Fruit fly (Drosophila melanogaster) whole organism, embryonic: ENCODE data around the gene nst.
A peak's percentile ranks its signal among the peaks of the same experiment; 100 is the strongest.

ENCODE experiments used
- Atf3 ChIP-seq: fragments of 200-800 bp; sonication (Bioruptor generic); optimal IDR thresholded peaks from 3 replicates; lab custom pipeline; 2016; ENCODE audit warnings: missing biosample characterization, missing genetic modification characterization
- Atf6 ChIP-seq: fragments of 200-800 bp; sonication (Bioruptor generic); IDR thresholded peaks from 2 replicates; pipeline ENCODE4 v1.3.6; 2022; ENCODE audit warnings: missing biosample characterization, missing genetic modification characterization
- Bgb ChIP-seq: fragments of 200-800 bp; sonication (Bioruptor generic); IDR thresholded peaks from 2 replicates; pipeline ENCODE4 v1.3.6; 2022; ENCODE audit warnings: missing biosample characterization, missing genetic modification characterization; ENCODE audit not compliant: partially characterized antibody
- Bteb2 ChIP-seq: fragments of 200-800 bp; sonication (Bioruptor generic); optimal IDR thresholded peaks from 2 replicates; lab custom pipeline; 2016; ENCODE audit warnings: missing biosample characterization, missing genetic modification characterization
- CG1024 ChIP-seq: fragments of 200-800 bp; sonication (Bioruptor generic); IDR thresholded peaks from 2 replicates; pipeline ENCODE4 v1.3.6; 2022; ENCODE audit warnings: missing biosample characterization, missing genetic modification characterization
- CG11504 ChIP-seq: fragments of 200-800 bp; sonication (Bioruptor generic); optimal IDR thresholded peaks from 3 replicates; lab custom pipeline; 2019; ENCODE audit warnings: missing biosample characterization, mild to moderate bottlenecking, missing genetic modification characterization, moderate library complexity
- CG13624 ChIP-seq: fragments of 200-800 bp; sonication (Bioruptor generic); optimal IDR thresholded peaks from 2 replicates; lab custom pipeline; 2016; ENCODE audit warnings: missing biosample characterization, missing genetic modification characterization
- CG1529 ChIP-seq: fragments of 200-800 bp; sonication (Bioruptor generic); optimal IDR thresholded peaks from 3 replicates; lab custom pipeline; 2018; ENCODE audit warnings: missing biosample characterization, missing genetic modification characterization
- CG15601 ChIP-seq: fragments of 200-800 bp; sonication (Bioruptor generic); optimal IDR thresholded peaks from 3 replicates; lab custom pipeline; 2019; ENCODE audit warnings: missing biosample characterization, mild to moderate bottlenecking, missing genetic modification characterization, moderate library complexity
- CG1602 ChIP-seq: fragments of 200-800 bp; sonication (Bioruptor generic); optimal IDR thresholded peaks from 3 replicates; lab custom pipeline; 2016; ENCODE audit warnings: missing biosample characterization, missing genetic modification characterization
- CG16813 ChIP-seq: fragments of 200-800 bp; sonication (Bioruptor generic); IDR thresholded peaks from 3 replicates; pipeline ENCODE4 v1.3.6; 2022; ENCODE audit warnings: missing biosample characterization, missing genetic modification characterization; ENCODE audit not compliant: partially characterized antibody
- CG16815 ChIP-seq: fragments of 200-800 bp; sonication (Bioruptor generic); optimal IDR thresholded peaks from 3 replicates; lab custom pipeline; 2017; ENCODE audit warnings: missing biosample characterization, mild to moderate bottlenecking, missing genetic modification characterization
- CG2199 ChIP-seq: fragments of 200-800 bp; sonication (Bioruptor generic); IDR thresholded peaks from 3 replicates; pipeline ENCODE4 v1.3.6; 2022; ENCODE audit warnings: missing biosample characterization, missing genetic modification characterization
- CG31365 ChIP-seq: fragments of 200-800 bp; sonication (Bioruptor generic); optimal IDR thresholded peaks from 2 replicates; lab custom pipeline; 2018; ENCODE audit warnings: missing biosample characterization, mild to moderate bottlenecking, missing genetic modification characterization
- CG31388 ChIP-seq: fragments of 200-800 bp; sonication (Bioruptor generic); optimal IDR thresholded peaks from 2 replicates; lab custom pipeline; 2016; ENCODE audit warnings: missing biosample characterization, missing genetic modification characterization
- CG42726 ChIP-seq: fragments of 200-800 bp; sonication (Bioruptor generic); IDR thresholded peaks from 2 replicates; pipeline ENCODE4 v1.3.6; 2022; ENCODE audit warnings: missing biosample characterization, missing genetic modification characterization; ENCODE audit not compliant: partially characterized antibody
- CG6654 ChIP-seq: fragments of 200-800 bp; sonication (Bioruptor generic); optimal IDR thresholded peaks from 2 replicates; lab custom pipeline; 2017; ENCODE audit warnings: missing biosample characterization, mild to moderate bottlenecking, missing genetic modification characterization
- CG6765 ChIP-seq: fragments of 200-800 bp; sonication (Bioruptor generic); optimal IDR thresholded peaks from 3 replicates; lab custom pipeline; 2017; ENCODE audit warnings: missing biosample characterization, mild to moderate bottlenecking, missing genetic modification characterization
- CG6813 ChIP-seq: fragments of 200-800 bp; sonication (Bioruptor generic); optimal IDR thresholded peaks from 2 replicates; lab custom pipeline; 2017; ENCODE audit warnings: missing biosample characterization, missing genetic modification characterization, mild to moderate bottlenecking, moderate library complexity, missing genetic modification reagents
- CG7786 ChIP-seq: fragments of 200-800 bp; sonication (Bioruptor generic); optimal IDR thresholded peaks from 2 replicates; lab custom pipeline; 2016; ENCODE audit warnings: missing biosample characterization, missing genetic modification characterization
- CG8478 ChIP-seq: fragments of >200 bp; optimal IDR thresholded peaks from 2 replicates; lab custom pipeline; 2018
- CG9437 ChIP-seq: fragments of 200-800 bp; sonication (Bioruptor generic); optimal IDR thresholded peaks from 2 replicates; lab custom pipeline; 2018; ENCODE audit warnings: missing biosample characterization, mild to moderate bottlenecking, missing genetic modification characterization
- Dek ChIP-seq: fragments of 200-800 bp; sonication (Bioruptor generic); optimal IDR thresholded peaks from 3 replicates; lab custom pipeline; 2019; ENCODE audit warnings: missing biosample characterization, mild to moderate bottlenecking, missing genetic modification characterization, moderate library complexity
- Doc2 ChIP-seq: fragments of 200-800 bp; sonication (Bioruptor generic); IDR thresholded peaks from 2 replicates; pipeline ENCODE4 v1.3.6; 2022; ENCODE audit warnings: missing biosample characterization, missing genetic modification characterization
- HHEX ChIP-seq: fragments of 200-800 bp; sonication (Bioruptor generic); optimal IDR thresholded peaks from 3 replicates; lab custom pipeline; 2017; ENCODE audit warnings: missing biosample characterization, mild to moderate bottlenecking, missing genetic modification characterization, missing genetic modification reagents
- HmgZ ChIP-seq: fragments of 200-800 bp; sonication (Bioruptor generic); optimal IDR thresholded peaks from 2 replicates; lab custom pipeline; 2018; ENCODE audit warnings: missing biosample characterization, mild to moderate bottlenecking, missing genetic modification characterization
- Hr78 ChIP-seq, 2 experiments: fragments of 200-800 bp in 1 of 2; fragments of >200 bp in 1 of 2; sonication (Bioruptor generic) in 1 of 2; optimal IDR thresholded peaks; 2 replicates each; lab custom pipeline; 2017 to 2019; ENCODE audit warnings: missing biosample characterization in 2 of 2, missing genetic modification characterization in 2 of 2, mild to moderate bottlenecking in 1 of 2, moderate library complexity in 1 of 2
- MBD-R2 ChIP-seq: fragments of 200-800 bp; sonication (Bioruptor generic); IDR thresholded peaks from 2 replicates; pipeline ENCODE4 v1.3.6; 2022; ENCODE audit warnings: missing biosample characterization, missing genetic modification characterization
- MTF-1 ChIP-seq: fragments of 200-800 bp; sonication (Bioruptor generic); optimal IDR thresholded peaks from 2 replicates; lab custom pipeline; 2018; ENCODE audit warnings: missing biosample characterization, mild to moderate bottlenecking, missing genetic modification characterization, borderline replicate concordance
- NFAT ChIP-seq: fragments of 200-800 bp; sonication (Bioruptor generic); IDR thresholded peaks from 2 replicates; pipeline ENCODE4 v1.3.6; 2022; ENCODE audit warnings: missing biosample characterization, missing genetic modification characterization
- NfI ChIP-seq: fragments of 200-800 bp; sonication (Bioruptor generic); optimal IDR thresholded peaks from 3 replicates; lab custom pipeline; 2018; ENCODE audit warnings: missing biosample characterization, mild to moderate bottlenecking, missing genetic modification characterization, moderate library complexity
- Scr ChIP-seq: fragments of 200-800 bp; sonication (Bioruptor generic); IDR thresholded peaks from 2 replicates; pipeline ENCODE4 v1.3.6; 2022; ENCODE audit warnings: missing biosample characterization, missing genetic modification characterization; ENCODE audit not compliant: partially characterized antibody
- ac ChIP-seq: fragments of 200-800 bp; sonication (Bioruptor generic); optimal IDR thresholded peaks from 3 replicates; lab custom pipeline; 2017; ENCODE audit warnings: missing biosample characterization, mild to moderate bottlenecking, missing genetic modification characterization
- cas ChIP-seq: fragments of 200-800 bp; sonication (Bioruptor generic); IDR thresholded peaks from 2 replicates; pipeline ENCODE4 v1.3.6; 2022; ENCODE audit warnings: missing biosample characterization, missing genetic modification characterization
- chinmo ChIP-seq: fragments of 200-800 bp; sonication (Bioruptor generic); IDR thresholded peaks from 4 replicates; pipeline ENCODE4 v1.3.6; 2022; ENCODE audit warnings: missing biosample characterization, missing genetic modification characterization; ENCODE audit not compliant: partially characterized antibody
- dysf ChIP-seq: fragments of 200-800 bp; sonication (Bioruptor generic); IDR thresholded peaks from 3 replicates; pipeline ENCODE4 v1.3.6; 2022; ENCODE audit warnings: missing biosample characterization, missing genetic modification characterization
- en ChIP-seq: fragments of 200-800 bp; sonication (Bioruptor generic); optimal IDR thresholded peaks from 2 replicates; lab custom pipeline; 2016; ENCODE audit warnings: missing biosample characterization, missing genetic modification characterization
- fd3F ChIP-seq: fragments of 200-800 bp; sonication (Bioruptor generic); optimal IDR thresholded peaks from 2 replicates; lab custom pipeline; 2018; ENCODE audit warnings: missing biosample characterization, mild to moderate bottlenecking, missing genetic modification characterization, moderate library complexity
- grn ChIP-seq: fragments of 200-800 bp; sonication (Bioruptor generic); optimal IDR thresholded peaks from 3 replicates; lab custom pipeline; 2017; ENCODE audit warnings: missing biosample characterization, missing genetic modification characterization
- gro ChIP-seq: fragments of 200-800 bp; sonication (Bioruptor generic); optimal IDR thresholded peaks from 2 replicates; lab custom pipeline; 2016; ENCODE audit warnings: missing biosample characterization, missing genetic modification characterization
- maf-S ChIP-seq: fragments of 200-800 bp; sonication (Bioruptor generic); optimal IDR thresholded peaks from 2 replicates; lab custom pipeline; 2016; ENCODE audit warnings: missing biosample characterization, missing genetic modification characterization
- mirr ChIP-seq: fragments of 200-800 bp; sonication (Bioruptor generic); optimal IDR thresholded peaks from 3 replicates; lab custom pipeline; 2018; ENCODE audit warnings: missing biosample characterization, mild to moderate bottlenecking, missing genetic modification characterization
- nerfin-1 ChIP-seq: fragments of 200-800 bp; sonication (Bioruptor generic); optimal IDR thresholded peaks from 3 replicates; lab custom pipeline; 2019; ENCODE audit warnings: missing biosample characterization, mild to moderate bottlenecking, missing genetic modification characterization, moderate library complexity
- pros ChIP-seq: fragments of 200-800 bp; sonication (Bioruptor generic); optimal IDR thresholded peaks from 3 replicates; lab custom pipeline; 2019; ENCODE audit warnings: missing biosample characterization, mild to moderate bottlenecking, missing genetic modification characterization, moderate library complexity
- repo ChIP-seq: fragments of 200-800 bp; sonication (Bioruptor generic); optimal IDR thresholded peaks from 2 replicates; lab custom pipeline; 2016; ENCODE audit warnings: missing biosample characterization, missing genetic modification characterization
- sens ChIP-seq: fragments of 200-800 bp; sonication (Bioruptor generic); peaks from one replicate; lab custom pipeline; 2016; ENCODE audit warnings: missing biosample characterization, missing genetic modification characterization
- sisA ChIP-seq: fragments of 200-800 bp; sonication (Bioruptor generic); IDR thresholded peaks from 2 replicates; pipeline ENCODE4 v1.3.6; 2022; ENCODE audit warnings: missing biosample characterization, missing genetic modification characterization
- slbo ChIP-seq: fragments of 200-800 bp; sonication (Bioruptor generic); IDR thresholded peaks from 2 replicates; pipeline ENCODE4 v1.3.6; 2022; ENCODE audit warnings: missing biosample characterization, missing genetic modification characterization
- ssp ChIP-seq: fragments of 200-800 bp; sonication (Bioruptor generic); IDR thresholded peaks from 2 replicates; pipeline ENCODE4 v1.3.6; 2022; ENCODE audit warnings: missing biosample characterization, missing genetic modification characterization
- tgo ChIP-seq: fragments of 200-800 bp; sonication (Bioruptor generic); IDR thresholded peaks from 3 replicates; pipeline ENCODE4 v1.3.6; 2022; ENCODE audit warnings: missing biosample characterization, missing genetic modification characterization
- usp ChIP-seq: fragments of >200 bp; optimal IDR thresholded peaks from 2 replicates; lab custom pipeline; 2017; ENCODE audit warnings: missing biosample characterization, missing genetic modification characterization

The nst gene

DNA sequence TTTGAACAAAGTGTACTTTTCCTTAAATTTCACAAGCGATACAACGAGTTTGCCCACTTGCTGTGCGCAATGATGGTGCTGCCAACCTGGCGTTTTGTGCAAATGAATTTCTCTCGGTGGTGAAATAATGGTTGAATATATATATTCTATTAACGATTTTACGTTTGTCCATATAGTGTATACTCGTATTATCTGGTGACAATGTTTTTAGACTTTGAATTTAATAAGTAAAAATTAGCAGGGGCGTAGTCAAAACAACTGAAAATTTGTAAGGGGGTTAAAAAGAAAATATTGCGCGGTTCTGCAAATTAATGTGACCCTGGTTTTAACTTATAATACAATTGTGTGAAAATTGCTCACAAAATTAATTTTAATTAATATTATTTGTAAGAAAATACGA is 6.0 kb downstream of the nst start, which contains the start of the genes ver and Gcn5 (continued):
- TF ChIP-seq MBD-R2 (GFP tag; lab: Robert Waterston, UW) (peak; percentile 87), chinmo (no peak), ac (peak; percentile 20), Bteb2 (peak; percentile 85), nerfin-1 (tag; lab: Kevin White, UChicago) (peak; percentile 82), mirr (GFP tag; lab: Kevin White, UChicago) (peak; percentile 77), tgo (peak; percentile 94), dysf (GFP tag; lab: Robert Waterston, UW) (peak; percentile 95), CG7786 (GFP tag; lab: Kevin White, UChicago) (peak; percentile 80), CG6813 (peak; percentile 83), CG15601 (peak; percentile 87), fd3F (GFP tag; lab: Kevin White, UChicago) (peak; percentile 92), ssp (peak; percentile 86), slbo (GFP tag; lab: Robert Waterston, UW) (peak; percentile 95), CG1602 (GFP tag; lab: Kevin White, UChicago) (peak; percentile 92), CG1529 (GFP tag; lab: Kevin White, UChicago) (peak; percentile 84), sisA (peak; percentile 92), Hr78 (GFP tag; optimal IDR thresholded peaks at IDR 0.05; lab: Kevin White, UChicago) (no peak), CG6765 (GFP tag; lab: Kevin White, UChicago) (peak; percentile 74), NfI (GFP tag; lab: Kevin White, UChicago) (peak; percentile 93), usp (GFP tag; lab: Kevin White, UChicago) (no peak), grn (GFP tag; lab: Kevin White, UChicago) (no peak), CG8478 (no peak), en (GFP tag; lab: Kevin White, UChicago) (peak; percentile 7), Bgb (GFP tag; lab: Robert Waterston, UW) (no peak), CG16813 (GFP tag; lab: Robert Waterston, UW) (no peak), CG11504 (tag; lab: Kevin White, UChicago) (peak; percentile 92), CG1024 (GFP tag; lab: Robert Waterston, UW) (peak; percentile 90), CG2199 (GFP tag; lab: Robert Waterston, UW) (0 out of 3 replicates have a peak, but pooled peaks have one; percentile 77), HmgZ (tag; lab: Kevin White, UChicago) (peak; percentile 93), MTF-1 (peak; percentile 71), gro (peak; percentile 56), CG13624 (GFP tag; lab: Kevin White, UChicago) (peak; percentile 85), Atf3 (GFP tag; lab: Kevin White, UChicago) (peak; percentile 65), cas (GFP tag; lab: Robert Waterston, UW) (peak; percentile 77), Doc2 (GFP tag; lab: Robert Waterston, UW) (peak; percentile 53; the same call in 1 of the 2 replicates), CG31365 (tag; lab: Kevin White, UChicago) (peak; percentile 65), repo (GFP tag; lab: Kevin White, UChicago) (peak; percentile 49), HHEX (GFP tag; lab: Kevin White, UChicago) (peak; percentile 93), CG16815 (GFP tag; lab: Kevin White, UChicago) (peak; percentile 89), CG31388 (GFP tag; lab: Kevin White, UChicago) (peak; percentile 80), Atf6 (GFP tag; lab: Robert Waterston, UW) (peak; percentile 89), maf-S (GFP tag; lab: Kevin White, UChicago) (peak; percentile 81), Dek (tag; lab: Kevin White, UChicago) (peak; percentile 92), sens (peak; percentile 97), pros (GFP tag; lab: Kevin White, UChicago) (no peak), Scr (GFP tag; lab: Robert Waterston, UW) (no peak), NFAT (GFP tag; lab: Robert Waterston, UW) (peak; percentile 91), CG6654 (GFP tag; lab: Kevin White, UChicago) (peak; percentile 75), CG9437 (GFP tag; lab: Kevin White, UChicago) (peak; percentile 86), CG42726 (GFP tag; lab: Robert Waterston, UW) (no peak)
